Fruit fly (Drosophila melanogaster): Measurements from ENCODE around the gene CG15172.

CG15172 gene

DNA sequence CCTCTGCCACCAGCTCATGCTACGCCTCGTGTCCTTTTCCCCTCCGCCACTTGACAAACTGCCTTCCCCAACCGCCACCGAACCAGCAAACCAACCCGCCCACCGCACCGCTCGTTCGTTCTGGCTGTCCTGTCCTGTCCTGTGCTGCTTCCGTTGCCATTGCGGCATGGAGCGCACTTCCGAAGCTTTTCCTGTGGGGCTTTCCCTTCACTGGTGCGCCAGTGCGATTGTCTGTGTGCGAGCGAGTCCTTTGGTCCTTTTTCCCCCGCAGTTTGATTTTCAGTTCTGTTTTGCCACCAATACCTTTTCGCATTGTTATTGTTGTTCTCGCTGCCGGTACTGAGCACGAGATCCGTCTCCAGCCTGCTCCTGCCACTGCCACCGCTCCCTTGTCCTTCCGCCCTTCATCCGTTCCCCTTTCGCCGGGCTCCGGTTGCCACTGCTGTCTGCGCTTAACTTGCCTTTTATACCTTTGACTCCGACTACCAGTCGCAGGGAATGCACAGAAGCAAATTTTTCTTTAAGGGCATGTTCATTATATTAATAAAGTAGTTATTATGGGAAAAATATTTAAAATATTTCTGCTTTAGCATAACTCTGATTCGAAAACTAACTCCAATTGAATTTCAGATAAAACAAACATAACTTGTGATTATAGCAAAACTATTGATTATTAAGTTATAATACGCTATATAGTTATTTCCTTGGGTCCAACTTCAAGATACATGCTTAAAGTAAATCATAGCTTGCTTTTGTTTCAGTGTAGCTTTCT lies 1.9 kb downstream of the CG15172 start (continued):
- TF ChIP-seq CG18011 (GFP tag; optimal IDR thresholded peaks at IDR 0.05) (peak; percentile 19), lbe (GFP tag; optimal IDR thresholded peaks at IDR 0.05) (no peak), CG3281 (GFP tag; optimal IDR thresholded peaks at IDR 0.05) (peak; percentile 83), CG1603 (tag; optimal IDR thresholded peaks at IDR 0.05) (peak; percentile 24), Sry-δ (GFP tag; optimal IDR thresholded peaks at IDR 0.05) (no peak), CG3847 (GFP tag; IDR thresholded peaks at IDR 0.05) (0 out of 2 replicates have a peak, but pooled peaks have one; percentile 9), CG2202 (tag; optimal IDR thresholded peaks at IDR 0.05) (no peak), Hr39 (optimal IDR thresholded peaks at IDR 0.05) (no peak), CG30403 (GFP tag; optimal IDR thresholded peaks at IDR 0.05) (peak; percentile 80), zfh1 (GFP tag; IDR thresholded peaks at IDR 0.05) (0 out of 3 replicates have a peak, but pooled peaks have one; percentile 32), ttk (GFP tag; IDR thresholded peaks at IDR 0.05) (peak; percentile 49; the same call in 1 of the 2 replicates), E2f2 (GFP tag; IDR thresholded peaks at IDR 0.05) (peak; percentile 25; the same call in 1 of the 2 replicates), CG10979 (tag; optimal IDR thresholded peaks at IDR 0.05) (peak; percentile 69), otp (GFP tag; IDR thresholded peaks at IDR 0.05) (no peak), stc (GFP tag; IDR thresholded peaks at IDR 0.05) (peak; percentile 41; the same call in 1 of the 2 replicates), D19B (GFP tag; optimal IDR thresholded peaks at IDR 0.05) (peak; percentile 38), CG18599 (GFP tag; optimal IDR thresholded peaks at IDR 0.05) (peak; percentile 92), slp2 (GFP tag; optimal IDR thresholded peaks at IDR 0.05) (no peak), CG30431 (GFP tag; optimal IDR thresholded peaks at IDR 0.05) (no peak), CG31365 (tag; optimal IDR thresholded peaks at IDR 0.05) (no peak), CG5953 (GFP tag; IDR thresholded peaks at IDR 0.05) (no peak), CG18619 (GFP tag; optimal IDR thresholded peaks at IDR 0.05) (peak; percentile 70), CG10654 (GFP tag; optimal IDR thresholded peaks at IDR 0.05) (no peak), CG10366 (GFP tag; IDR thresholded peaks at IDR 0.05) (peak; percentile 27; the same call in 1 of the 2 replicates), crc (GFP tag; optimal IDR thresholded peaks at IDR 0.05) (no peak), Trl (optimal IDR thresholded peaks at IDR 0.05) (no peak), Trl (GFP tag; optimal IDR thresholded peaks at IDR 0.05) (no peak), CG9215 (GFP tag; IDR thresholded peaks at IDR 0.05) (peak; percentile 46; the same call in 1 of the 2 replicates), CG4730 (GFP tag; IDR thresholded peaks at IDR 0.05) (no peak), sim (GFP tag; IDR thresholded peaks at IDR 0.05) (no peak), aop (GFP tag; IDR thresholded peaks at IDR 0.05) (no peak), klu (GFP tag; IDR thresholded peaks at IDR 0.05) (no peak), fd102C (GFP tag; optimal IDR thresholded peaks at IDR 0.05) (no peak), CG6654 (GFP tag; optimal IDR thresholded peaks at IDR 0.05) (peak; percentile 23), ato (GFP tag; IDR thresholded peaks at IDR 0.05; ENCODE audit: partially characterized antibody) (no peak), CG4328 (GFP tag; optimal IDR thresholded peaks at IDR 0.05) (peak; percentile 73), crol (GFP tag; IDR thresholded peaks at IDR 0.05) (peak; percentile 90), CG13624 (GFP tag; optimal IDR thresholded peaks at IDR 0.05) (peak; percentile 5), CG6689 (GFP tag; IDR thresholded peaks at IDR 0.05) (peak; percentile 73), NfI (GFP tag; optimal IDR thresholded peaks at IDR 0.05) (peak; percentile 71), CG32532 (GFP tag; IDR thresholded peaks at IDR 0.05) (peak; percentile 31; the same call in 1 of the 2 replicates), lilli (GFP tag; optimal IDR thresholded peaks at IDR 0.05) (peak; percentile 50), rib (GFP tag; IDR thresholded peaks at IDR 0.05) (no peak), CG4820 (GFP tag; optimal IDR thresholded peaks at IDR 0.05) (peak; percentile 32), CG5245 (GFP tag; optimal IDR thresholded peaks at IDR 0.05) (no peak), CG3407 (GFP tag; optimal IDR thresholded peaks at IDR 0.05) (peak; percentile 15), CG15073 (GFP tag; optimal IDR thresholded peaks at IDR 0.05) (no peak), CG9817 (tag; optimal IDR thresholded peaks at IDR 0.05) (peak; percentile 65), ATbp (GFP tag; optimal IDR thresholded peaks at IDR 0.05) (peak; percentile 53), oc (tag; optimal IDR thresholded peaks at IDR 0.05) (peak; percentile 31), dysf (GFP tag; IDR thresholded peaks at IDR 0.05) (peak; percentile 72; the same call in 2 of the 3 replicates)
